Worm (Caenorhabditis elegans) whole organism, L4/young adult: ENCODE results near the gene F54F2.6.
A peak's percentile ranks its signal among the peaks of the same experiment; 100 is the strongest.

ENCODE experiments used
- W03F9.2 ChIP-seq: fragments of 150-350 bp; optimal IDR thresholded peaks from 2 replicates; lab custom pipeline; 2014; ENCODE audit warnings: missing biosample characterization, missing genetic modification characterization
- dao-5 ChIP-seq: sonication (generic microtip); optimal IDR thresholded peaks from 2 replicates; lab custom pipeline; 2016; ENCODE audit warnings: missing genotype, missing genetic modification characterization, moderate library complexity, missing compliant biosample characterization
- him-1 ChIP-seq: sonication (generic microtip); optimal IDR thresholded peaks from 2 replicates; lab custom pipeline; 2016; ENCODE audit warnings: missing genotype, missing genetic modification reagents, missing genetic modification characterization, missing compliant biosample characterization

F54F2.6 gene

ce11 chrIII:8769253-8769652 lies 31.2 kb downstream of the F54F2.6 start, which contains the start of gene K02D10.1:
K02D10.1 (plus strand) TSS chrIII:8769536.
- TF ChIP-seq him-1 (tag; lab: Kevin White, UChicago) (no peak), W03F9.2 (tag; lab: Kevin White, UChicago) (no peak), dao-5 (tag; lab: Kevin White, UChicago) (no peak)

- TF ChIP-seq dao-5 (tag; lab: Kevin White, UChicago) (peak; percentile 23), W03F9.2 (tag; lab: Kevin White, UChicago) (peak; percentile 78), him-1 (tag; lab: Kevin White, UChicago) (peak; percentile 53)
Observed at ce11 chrIII:8767889-8768361, 32.6 kb downstream of the F54F2.6 start, which contains the start of gene mtss-1. mtss-1 (plus strand) TSS chrIII:8768311.

- TF ChIP-seq W03F9.2 (tag; lab: Kevin White, UChicago) (no peak), him-1 (tag; lab: Kevin White, UChicago) (no peak), dao-5 (tag; lab: Kevin White, UChicago) (no peak)
Observed at ce11 chrIII:8767292-8767829, 33.1 kb downstream of the F54F2.6 start, which contains the start of gene mig-22. mig-22 (minus strand) TSS chrIII:8767342.

DNA sequence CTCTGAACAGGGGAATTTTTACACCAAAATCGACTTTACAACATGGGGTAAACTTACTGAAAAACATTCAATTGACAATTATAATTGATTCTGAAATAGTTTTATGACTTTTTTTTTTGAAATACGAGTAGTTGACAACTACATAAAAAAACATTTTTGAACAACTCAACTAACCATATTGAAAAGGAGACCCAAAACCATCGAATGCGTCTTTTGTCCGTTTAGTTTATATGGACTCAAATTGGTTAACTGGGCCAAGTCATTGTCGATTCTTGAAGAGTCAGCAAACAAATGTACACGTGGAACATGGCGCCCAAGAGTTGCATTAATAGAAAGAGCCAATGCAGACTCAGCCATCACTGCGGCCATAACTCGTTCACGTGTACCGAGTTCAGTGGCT lies 34.0 kb downstream of the F54F2.6 start:
- TF ChIP-seq W03F9.2 (tag; lab: Kevin White, UChicago), result no peak
- no peak for TF ChIP-seq him-1 (tag; lab: Kevin White, UChicago)
- TF ChIP-seq dao-5 (tag; lab: Kevin White, UChicago), result no peak

DNA sequence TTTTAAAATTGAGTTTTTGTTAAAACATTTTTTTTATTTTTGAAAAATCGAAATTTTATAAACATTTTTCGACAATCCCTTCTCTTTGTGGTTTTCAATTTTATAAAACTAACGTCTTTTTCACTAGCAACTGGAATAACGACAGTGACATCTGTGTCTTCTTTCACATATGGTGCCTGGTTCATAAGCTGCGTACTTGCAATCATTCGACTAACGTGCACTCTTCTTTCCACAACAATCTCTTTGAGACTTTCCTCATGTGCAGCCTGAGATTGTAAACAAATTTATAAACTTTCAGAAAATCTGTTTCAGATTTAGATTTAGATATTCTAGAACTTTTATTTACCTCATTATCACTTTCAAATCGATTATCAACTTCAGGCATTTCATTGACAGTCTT lies 35.5 kb downstream of the F54F2.6 start:
- no peak for TF ChIP-seq dao-5 (tag; lab: Kevin White, UChicago)
- TF ChIP-seq W03F9.2 (tag; lab: Kevin White, UChicago), result no peak
- no peak for TF ChIP-seq him-1 (tag; lab: Kevin White, UChicago)

- TF ChIP-seq W03F9.2 (tag; lab: Kevin White, UChicago) (no peak), dao-5 (tag; lab: Kevin White, UChicago) (no peak), him-1 (tag; lab: Kevin White, UChicago) (no peak)
Observed at ce11 chrIII:8763111-8763510, 37.4 kb downstream of the F54F2.6 start.

ce11 chrIII:8762016-8762415 lies 38.5 kb downstream of the F54F2.6 start:
- no peak for TF ChIP-seq dao-5 (tag; lab: Kevin White, UChicago)
- no peak for TF ChIP-seq him-1 (tag; lab: Kevin White, UChicago)
- TF ChIP-seq W03F9.2 (tag; lab: Kevin White, UChicago), result no peak

DNA sequence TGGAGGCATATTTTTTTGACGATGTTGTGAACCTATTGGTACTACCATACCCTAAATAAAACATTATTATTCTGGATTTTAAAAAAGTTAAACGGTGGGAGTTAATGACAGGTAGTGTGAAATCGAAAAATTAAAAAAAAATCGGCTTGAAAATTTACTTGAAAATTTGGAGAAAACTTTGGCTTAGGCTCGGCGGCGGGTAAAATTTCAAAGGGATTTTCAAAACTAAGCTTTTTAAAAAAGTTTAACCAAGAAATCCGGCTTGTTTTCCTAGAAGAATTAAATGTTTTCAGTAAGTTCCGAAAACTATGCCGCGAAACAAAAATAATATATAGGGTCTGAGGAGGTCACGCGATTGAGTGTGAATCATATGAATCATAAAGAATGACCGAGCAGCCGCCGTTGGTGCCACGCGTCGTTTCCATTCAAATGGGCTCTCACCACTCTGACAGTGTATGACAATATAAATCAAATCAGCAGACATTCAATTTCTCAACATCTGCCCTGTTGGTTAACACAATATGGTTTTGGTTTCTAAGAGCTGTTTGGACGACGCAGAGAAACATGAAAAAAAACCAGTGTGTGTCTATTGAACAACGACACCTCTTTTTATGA lies 39.4 kb downstream of the F54F2.6 start, which contains the start of gene aak-1:
Gene aak-1 (minus strand): TSS at position 51 of the 615 bp plus-strand sequence.
- TF ChIP-seq dao-5 (tag; lab: Kevin White, UChicago) (no peak), W03F9.2 (tag; lab: Kevin White, UChicago) (no peak), him-1 (tag; lab: Kevin White, UChicago) (no peak)

DNA sequence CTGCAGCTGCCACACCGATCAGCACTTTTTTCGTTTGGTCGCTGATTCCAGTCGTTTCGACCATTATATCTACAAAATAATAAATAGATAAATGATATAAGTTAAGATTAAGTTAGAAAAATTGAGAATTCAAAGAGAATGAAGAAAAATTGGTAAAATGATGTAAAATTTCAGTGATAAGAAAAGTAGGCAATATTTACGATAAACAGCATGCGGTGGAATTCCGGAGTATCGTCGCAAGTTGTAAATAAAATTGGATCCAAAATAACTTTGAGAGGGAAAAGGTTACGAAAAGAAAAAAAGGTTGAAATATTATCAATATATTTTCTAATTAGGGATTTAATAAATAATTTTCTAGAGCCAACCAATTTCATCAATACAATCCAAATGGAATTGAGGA lies 45.8 kb downstream of the F54F2.6 start, which contains the start of gene tomm-70:
Gene tomm-70 (minus strand): TSS at position 69 of the 400 bp plus-strand sequence.
- TF ChIP-seq him-1 (tag; lab: Kevin White, UChicago) (no peak), W03F9.2 (tag; lab: Kevin White, UChicago) (no peak)

ce11 chrIII:8750606-8751005 lies 49.9 kb downstream of the F54F2.6 start, which contains the start of gene ugtp-1:
ugtp-1 (minus strand) TSS chrIII:8750706.
- TF ChIP-seq W03F9.2 (tag; lab: Kevin White, UChicago) (no peak), him-1 (tag; lab: Kevin White, UChicago) (no peak), dao-5 (tag; lab: Kevin White, UChicago) (no peak)
